Fruit fly (Drosophila melanogaster) whole organism, embryonic: ENCODE data around the gene CG6136.

Source experiments
- ATbp ChIP-seq: fragments of 200-800 bp; sonication (Bioruptor generic); optimal IDR thresholded peaks from 2 replicates; lab custom pipeline; 2017; ENCODE audit warnings: missing biosample characterization, mild to moderate bottlenecking, missing genetic modification characterization, missing genetic modification reagents
- BtbVII ChIP-seq: fragments of 200-800 bp; sonication (Bioruptor generic); optimal IDR thresholded peaks from 3 replicates; lab custom pipeline; 2017; ENCODE audit warnings: missing biosample characterization, mild to moderate bottlenecking, missing genetic modification characterization
- CG10274 ChIP-seq: fragments of 200-800 bp; sonication (Bioruptor generic); optimal IDR thresholded peaks from 3 replicates; lab custom pipeline; 2017; ENCODE audit warnings: missing biosample characterization, mild to moderate bottlenecking, missing genetic modification characterization
- CG10462 ChIP-seq: fragments of 200-800 bp; sonication (Bioruptor generic); optimal IDR thresholded peaks from 2 replicates; lab custom pipeline; 2016; ENCODE audit warnings: missing biosample characterization, missing genetic modification characterization
- CG10654 ChIP-seq: fragments of 200-800 bp; sonication (Bioruptor generic); optimal IDR thresholded peaks from 2 replicates; lab custom pipeline; 2016; ENCODE audit warnings: missing biosample characterization, missing genetic modification characterization
- CG10959 ChIP-seq: fragments of 200-800 bp; sonication (Bioruptor generic); IDR thresholded peaks from 2 replicates; pipeline ENCODE4 v1.3.6; 2022; ENCODE audit warnings: missing biosample characterization, missing genetic modification characterization
- CG12155 ChIP-seq: fragments of 200-800 bp; sonication (Bioruptor generic); optimal IDR thresholded peaks from 3 replicates; lab custom pipeline; 2016; ENCODE audit warnings: missing biosample characterization, missing genetic modification characterization
- CG13775 ChIP-seq: fragments of 200-800 bp; sonication (Bioruptor generic); optimal IDR thresholded peaks from 3 replicates; lab custom pipeline; 2017; ENCODE audit warnings: missing biosample characterization, mild to moderate bottlenecking, missing genetic modification characterization
- CG15514 ChIP-seq: fragments of 200-800 bp; sonication (Bioruptor generic); optimal IDR thresholded peaks from 3 replicates; lab custom pipeline; 2017; ENCODE audit warnings: missing biosample characterization, missing genetic modification characterization, mild to moderate bottlenecking, moderate library complexity, missing genetic modification reagents
- CG16815 ChIP-seq: fragments of 200-800 bp; sonication (Bioruptor generic); optimal IDR thresholded peaks from 3 replicates; lab custom pipeline; 2017; ENCODE audit warnings: missing biosample characterization, mild to moderate bottlenecking, missing genetic modification characterization
- CG17328 ChIP-seq: fragments of 200-800 bp; sonication (Bioruptor generic); IDR thresholded peaks from 2 replicates; pipeline ENCODE4 v1.3.6; 2022; ENCODE audit warnings: missing biosample characterization, missing genetic modification characterization
- CG18262 ChIP-seq: fragments of 200-800 bp; optimal IDR thresholded peaks from 3 replicates; lab custom pipeline; 2019; ENCODE audit warnings: missing biosample characterization, mild to moderate bottlenecking, missing genetic modification characterization, moderate library complexity
- CG18619 ChIP-seq: fragments of 200-800 bp; sonication (Bioruptor generic); optimal IDR thresholded peaks from 3 replicates; lab custom pipeline; 2017; ENCODE audit warnings: missing biosample characterization, mild to moderate bottlenecking, missing genetic modification characterization
- CG30431 ChIP-seq: fragments of 200-800 bp; sonication (Bioruptor generic); optimal IDR thresholded peaks from 2 replicates; lab custom pipeline; 2017; ENCODE audit warnings: missing biosample characterization, missing genetic modification characterization
- CG3163 ChIP-seq: fragments of 200-800 bp; sonication (Bioruptor generic); optimal IDR thresholded peaks from 3 replicates; lab custom pipeline; 2016; ENCODE audit warnings: missing biosample characterization, missing genetic modification characterization
- CG3407 ChIP-seq: fragments of 200-800 bp; sonication (Bioruptor generic); optimal IDR thresholded peaks from 2 replicates; lab custom pipeline; 2018; ENCODE audit warnings: missing biosample characterization, mild to moderate bottlenecking, missing genetic modification characterization
- CG3726 ChIP-seq: fragments of 200-800 bp; sonication (Bioruptor generic); IDR thresholded peaks from 3 replicates; pipeline ENCODE4, ENCODE4 v1.3.6; 2022; ENCODE audit warnings: missing biosample characterization, missing genetic modification characterization
- CG42726 ChIP-seq: fragments of 200-800 bp; sonication (Bioruptor generic); IDR thresholded peaks from 2 replicates; pipeline ENCODE4 v1.3.6; 2022; ENCODE audit warnings: missing biosample characterization, missing genetic modification characterization; ENCODE audit not compliant: partially characterized antibody
- CG4820 ChIP-seq: fragments of 200-800 bp; sonication (Bioruptor generic); optimal IDR thresholded peaks from 3 replicates; lab custom pipeline; 2016; ENCODE audit warnings: missing biosample characterization, missing genetic modification characterization
- CG5953 ChIP-seq: fragments of 200-800 bp; sonication (Bioruptor generic); IDR thresholded peaks from 2 replicates; pipeline ENCODE4 v1.3.6; 2022; ENCODE audit warnings: missing biosample characterization, missing genetic modification characterization
- CG6254 ChIP-seq: fragments of 200-800 bp; sonication (Bioruptor generic); optimal IDR thresholded peaks from 3 replicates; lab custom pipeline; 2017; ENCODE audit warnings: mild to moderate bottlenecking, missing biosample characterization, missing genetic modification reagents, missing genetic modification characterization
- CG6689 ChIP-seq: fragments of 200-800 bp; sonication (Bioruptor generic); IDR thresholded peaks from 2 replicates; pipeline ENCODE4 v1.3.6; 2022; ENCODE audit warnings: missing biosample characterization, missing genetic modification characterization
- CG6791 ChIP-seq: fragments of 200-800 bp; sonication (Bioruptor generic); IDR thresholded peaks from 3 replicates; pipeline ENCODE4 v1.3.6; 2022; ENCODE audit warnings: missing biosample characterization, missing genetic modification characterization; ENCODE audit not compliant: partially characterized antibody
- CG8765 ChIP-seq: fragments of 200-800 bp; sonication (Bioruptor generic); IDR thresholded peaks from 2 replicates; pipeline ENCODE4 v1.3.6; 2022; ENCODE audit warnings: missing biosample characterization, missing genetic modification characterization
- CG9797 ChIP-seq: fragments of 200-800 bp; sonication (Bioruptor generic); optimal IDR thresholded peaks from 3 replicates; lab custom pipeline; 2018; ENCODE audit warnings: missing biosample characterization, mild to moderate bottlenecking, missing genetic modification characterization
- CrebB ChIP-seq: fragments of 200-800 bp; sonication (Bioruptor generic); optimal IDR thresholded peaks from 3 replicates; lab custom pipeline; 2018; ENCODE audit warnings: missing biosample characterization, mild to moderate bottlenecking, missing genetic modification characterization
- Doc3 ChIP-seq: fragments of 200-800 bp; sonication (Bioruptor generic); IDR thresholded peaks from 3 replicates; pipeline ENCODE4 v1.3.6; 2022; ENCODE audit warnings: missing biosample characterization, missing genetic modification characterization; ENCODE audit not compliant: partially characterized antibody
- E2f1 ChIP-seq: fragments of 200-800 bp; sonication (Bioruptor generic); IDR thresholded peaks from 2 replicates; pipeline ENCODE4 v1.3.6; 2022; ENCODE audit warnings: missing biosample characterization, missing genetic modification characterization
- Fer3 ChIP-seq: fragments of 200-800 bp; sonication (Bioruptor generic); optimal IDR thresholded peaks from 2 replicates; lab custom pipeline; 2018; ENCODE audit warnings: missing biosample characterization, mild to moderate bottlenecking, missing genetic modification characterization, moderate library complexity
- Nf-YC ChIP-seq: fragments of 200-800 bp; optimal IDR thresholded peaks from 3 replicates; lab custom pipeline; 2019; ENCODE audit warnings: missing biosample characterization, mild to moderate bottlenecking, missing genetic modification characterization, moderate library complexity
- NfI ChIP-seq: fragments of 200-800 bp; sonication (Bioruptor generic); optimal IDR thresholded peaks from 3 replicates; lab custom pipeline; 2018; ENCODE audit warnings: missing biosample characterization, mild to moderate bottlenecking, missing genetic modification characterization, moderate library complexity
- Tbp ChIP-seq: fragments of >200 bp; optimal IDR thresholded peaks from 2 replicates; lab custom pipeline; 2018; ENCODE audit warnings: missing biosample characterization, missing genetic modification characterization
- al ChIP-seq: fragments of 200-800 bp; sonication (Bioruptor generic); IDR thresholded peaks from 2 replicates; pipeline ENCODE4 v1.3.6; 2022; ENCODE audit warnings: missing biosample characterization, missing genetic modification characterization
- exex ChIP-seq: fragments of 200-800 bp; sonication (Bioruptor generic); optimal IDR thresholded peaks from 4 replicates; lab custom pipeline; 2018; ENCODE audit warnings: missing biosample characterization, mild to moderate bottlenecking, missing genetic modification characterization, moderate library complexity
- eyg ChIP-seq: fragments of 200-800 bp; sonication (Bioruptor generic); optimal IDR thresholded peaks from 3 replicates; lab custom pipeline; 2016; ENCODE audit warnings: missing biosample characterization, missing genetic modification characterization
- gcm ChIP-seq: fragments of 200-800 bp; sonication (Bioruptor generic); optimal IDR thresholded peaks from 2 replicates; lab custom pipeline; 2019; ENCODE audit warnings: missing biosample characterization, mild to moderate bottlenecking, missing genetic modification characterization, moderate library complexity
- grau ChIP-seq: fragments of 200-800 bp; optimal IDR thresholded peaks from 3 replicates; lab custom pipeline; 2019; ENCODE audit warnings: missing biosample characterization, mild to moderate bottlenecking, missing genetic modification characterization, moderate library complexity
- gro ChIP-seq: fragments of 200-800 bp; sonication (Bioruptor generic); optimal IDR thresholded peaks from 2 replicates; lab custom pipeline; 2016; ENCODE audit warnings: missing biosample characterization, missing genetic modification characterization
- insv ChIP-seq, 2 experiments: fragments of 200-800 bp; sonication (Bioruptor generic); optimal IDR thresholded peaks; 3 replicates each; lab custom pipeline; 2016 to 2018; ENCODE audit warnings: missing biosample characterization in 2 of 2, missing genetic modification characterization in 2 of 2
- jigr1 ChIP-seq: fragments of 200-800 bp; sonication (Bioruptor generic); IDR thresholded peaks from 3 replicates; pipeline ENCODE4 v1.3.6; 2022; ENCODE audit warnings: missing biosample characterization, missing genetic modification characterization
- mld ChIP-seq: fragments of 200-800 bp; sonication (Bioruptor generic); IDR thresholded peaks from 3 replicates; pipeline ENCODE4 v1.3.6; 2022; ENCODE audit warnings: missing biosample characterization, missing genetic modification characterization; ENCODE audit not compliant: partially characterized antibody
- prd ChIP-seq, 3 experiments: fragments of >200 bp in 2 of 3; fragments of 200-800 bp in 1 of 3; sonication (Bioruptor generic) in 1 of 3; optimal IDR thresholded peaks in 2 of 3; IDR thresholded peaks in 1 of 3; 2 replicates in 2 of 3; 3 replicates in 1 of 3; pipeline versions ENCODE4 v1.3.6 to Lab custom; 2017 to 2022; ENCODE audit warnings: missing biosample characterization in 1 of 3, missing genetic modification characterization in 1 of 3
- pzg ChIP-seq: fragments of 200-800 bp; sonication (Bioruptor generic); optimal IDR thresholded peaks from 3 replicates; lab custom pipeline; 2018; ENCODE audit warnings: missing biosample characterization, mild to moderate bottlenecking, missing genetic modification characterization, moderate library complexity
- tap ChIP-seq: fragments of 200-800 bp; optimal IDR thresholded peaks from 3 replicates; lab custom pipeline; 2019; ENCODE audit warnings: missing biosample characterization, mild to moderate bottlenecking, missing genetic modification characterization, moderate library complexity
- tin ChIP-seq: fragments of 200-800 bp; sonication (Bioruptor generic); optimal IDR thresholded peaks from 3 replicates; lab custom pipeline; 2016; ENCODE audit warnings: missing biosample characterization, missing genetic modification characterization
- trh ChIP-seq: fragments of 200-800 bp; sonication (Bioruptor generic); optimal IDR thresholded peaks from 2 replicates; lab custom pipeline; 2016; ENCODE audit warnings: missing biosample characterization, missing genetic modification characterization
- ttk ChIP-seq: fragments of 200-800 bp; sonication (Bioruptor generic); IDR thresholded peaks from 2 replicates; pipeline ENCODE4 v2.1.2; 2022; ENCODE audit warnings: missing biosample characterization, missing genetic modification characterization
- unpg ChIP-seq: fragments of 200-800 bp; sonication (Bioruptor generic); optimal IDR thresholded peaks from 3 replicates; lab custom pipeline; 2018; ENCODE audit warnings: missing biosample characterization, mild to moderate bottlenecking, missing genetic modification characterization, moderate library complexity

The CG6136 gene

DNA sequence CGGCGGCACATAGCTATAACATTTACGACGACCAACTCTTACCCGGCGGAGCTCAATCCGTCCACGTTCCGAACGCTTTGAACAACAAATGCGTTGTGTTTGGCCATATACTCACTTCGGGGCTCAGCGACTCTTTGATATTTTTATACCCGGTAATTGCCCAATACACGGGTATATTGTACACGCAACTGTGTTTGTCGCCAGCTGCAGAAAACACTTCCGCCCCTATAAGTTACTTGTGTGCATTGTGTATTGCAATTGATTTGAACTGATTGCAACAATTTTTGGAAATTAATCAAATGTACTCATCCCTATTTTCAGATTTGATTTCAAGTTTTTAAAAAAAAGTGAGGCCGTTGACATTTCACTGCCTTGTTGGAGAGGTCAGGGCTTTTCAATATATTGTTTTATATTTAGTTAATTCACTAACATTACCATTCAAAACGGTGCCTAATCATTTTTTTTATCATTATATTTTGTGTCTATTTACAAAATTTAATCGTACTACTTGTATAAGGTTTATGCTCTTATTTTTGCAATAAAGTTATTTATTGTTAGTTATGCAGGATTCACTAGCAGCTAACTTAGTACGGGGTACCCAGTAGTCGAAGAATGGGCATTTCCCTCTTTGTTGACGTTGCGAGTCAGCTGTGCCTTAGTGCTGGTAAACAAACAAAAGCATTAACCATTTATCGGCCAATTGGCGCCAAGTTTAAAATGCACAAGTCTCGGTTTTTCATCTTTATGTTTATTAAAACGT, 28.9 kb downstream of the CG6136 start, which contains the start of gene Nagk (continued):
- TF ChIP-seq E2f1, result 0 out of 2 replicates have a peak, but pooled peaks have one; percentile 35
- TF ChIP-seq CG15514 (GFP tag; lab: Kevin White, UChicago), result peak; percentile 27
- peak; percentile 11 for TF ChIP-seq unpg (GFP tag; lab: Kevin White, UChicago)
- TF ChIP-seq BtbVII, result peak; percentile 65
- peak; percentile 34 for TF ChIP-seq pzg (GFP tag; lab: Kevin White, UChicago)
- peak; percentile 56 for TF ChIP-seq CG17328 (GFP tag; lab: Robert Waterston, UW)
- TF ChIP-seq CG4820 (GFP tag; lab: Kevin White, UChicago), result peak; percentile 53
- no peak for TF ChIP-seq CG3726
- peak; percentile 45 for TF ChIP-seq NfI (GFP tag; lab: Kevin White, UChicago)
- TF ChIP-seq insv (GFP tag; optimal IDR thresholded peaks at IDR 0.05; lab: Kevin White, UChicago), result no peak
- no peak for TF ChIP-seq Tbp
- TF ChIP-seq CG12155 (GFP tag; lab: Kevin White, UChicago), result peak; percentile 43
- TF ChIP-seq Fer3 (tag; lab: Kevin White, UChicago), result no peak
- no peak for TF ChIP-seq ttk
- peak; percentile 1 for TF ChIP-seq CG30431 (GFP tag; lab: Kevin White, UChicago)
- no peak for TF ChIP-seq trh (GFP tag; lab: Kevin White, UChicago)
- peak; percentile 45; the same call in 1 of the 2 replicates for TF ChIP-seq CG6689
- TF ChIP-seq CG10654 (GFP tag; lab: Kevin White, UChicago), result peak; percentile 38
- TF ChIP-seq CG6254, result no peak
- peak; percentile 60 for TF ChIP-seq gro (GFP tag; lab: Kevin White, UChicago)
- peak; percentile 47 for TF ChIP-seq exex
- TF ChIP-seq CG10274 (GFP tag; lab: Kevin White, UChicago), result peak; percentile 56
- TF ChIP-seq tap (tag; lab: Kevin White, UChicago), result no peak
- TF ChIP-seq CG18262 (tag; lab: Kevin White, UChicago), result peak; percentile 82
- TF ChIP-seq CG8765, result no peak
- TF ChIP-seq eyg (GFP tag; lab: Kevin White, UChicago), result no peak
- TF ChIP-seq mld (GFP tag; lab: Robert Waterston, UW), result no peak; the same call in 2 of the 3 replicates
- TF ChIP-seq grau (tag; lab: Kevin White, UChicago), result peak; percentile 42
- no peak for TF ChIP-seq CG9797
- TF ChIP-seq CG18619 (GFP tag; lab: Kevin White, UChicago), result peak; percentile 78
- 0 out of 2 replicates have a peak, but pooled peaks have one; percentile 9 for TF ChIP-seq al (GFP tag; lab: Robert Waterston, UW)
- TF ChIP-seq gcm (GFP tag; lab: Kevin White, UChicago), result peak; percentile 92
- TF ChIP-seq Doc3 (GFP tag; lab: Robert Waterston, UW), result no peak
- peak; percentile 66 for TF ChIP-seq Nf-YC (tag; lab: Kevin White, UChicago)
- TF ChIP-seq prd (optimal IDR thresholded peaks at IDR 0.05; lab: Kevin White, UChicago), result no peak
- TF ChIP-seq prd (GFP tag; IDR thresholded peaks at IDR 0.05; lab: Robert Waterston, UW), result peak; percentile 40
- peak; percentile 68; the same call in 2 of the 3 replicates for TF ChIP-seq CG6791 (GFP tag; lab: Robert Waterston, UW)
- peak; percentile 53 for TF ChIP-seq tin
- peak; percentile 79 for TF ChIP-seq CG13775 (GFP tag; lab: Kevin White, UChicago)
- 0 out of 2 replicates have a peak, but pooled peaks have one; percentile 40 for TF ChIP-seq CG5953 (GFP tag; lab: Robert Waterston, UW)
- TF ChIP-seq CG42726 (GFP tag; lab: Robert Waterston, UW), result peak; percentile 56; the same call in 1 of the 2 replicates
- TF ChIP-seq CG3163 (GFP tag; lab: Kevin White, UChicago), result no peak
- no peak for TF ChIP-seq jigr1 (GFP tag; lab: Robert Waterston, UW)
- peak; percentile 40 for TF ChIP-seq CrebB (tag; lab: Kevin White, UChicago)
- TF ChIP-seq CG10462 (GFP tag; lab: Kevin White, UChicago), result no peak
- TF ChIP-seq CG3407 (GFP tag; lab: Kevin White, UChicago), result peak; percentile 32
- TF ChIP-seq ATbp, result no peak
- TF ChIP-seq CG16815, result peak; percentile 54
- no peak for TF ChIP-seq CG10959 (GFP tag; lab: Robert Waterston, UW)
